Worm (Caenorhabditis elegans): ENCODE measurements around the gene ttc-36.

DNA sequence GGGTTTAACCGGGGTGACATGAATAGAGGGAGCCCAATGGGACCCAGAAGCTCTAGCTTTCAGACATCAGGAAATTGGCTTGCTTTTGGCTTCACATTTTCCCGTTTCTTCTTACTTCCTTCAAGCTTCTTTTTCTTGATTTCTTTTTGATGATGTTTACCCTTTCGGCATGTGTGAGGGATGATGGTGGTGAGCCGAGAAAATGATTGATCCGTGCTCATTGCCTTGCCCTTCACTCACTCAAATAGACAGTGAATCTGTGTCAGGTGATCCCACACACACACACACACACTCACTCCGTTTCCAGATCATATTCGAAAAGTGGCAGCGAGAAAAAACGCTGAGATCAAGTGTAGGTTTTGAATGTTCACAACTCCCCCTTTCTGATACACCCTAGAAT lies 35.3 kb upstream of the ttc-36 start:
- no peak for TF ChIP-seq ceh-32 (tag; optimal IDR thresholded peaks at IDR 0.05; ENCODE audit: poor library complexity)
- TF ChIP-seq aha-1 (tag): no peak
- TF ChIP-seq lin-29 (GFP tag; IDR thresholded peaks at IDR 0.05): no peak
- no peak for TF ChIP-seq unc-130 (GFP tag; optimal IDR thresholded peaks at IDR 0.05)
- no peak for TF ChIP-seq ama-1 (optimal IDR thresholded peaks at IDR 0.05)
- no peak for TF ChIP-seq ceh-28 (tag; optimal IDR thresholded peaks at IDR 0.05)
- peak; percentile 39 for TF ChIP-seq nhr-11 (tag; optimal IDR thresholded peaks at IDR 0.05)
- TF ChIP-seq nhr-10 (tag; optimal IDR thresholded peaks at IDR 0.05): no peak
- no peak for TF ChIP-seq lin-39 (tag; optimal IDR thresholded peaks at IDR 0.05)
- no peak for TF ChIP-seq zip-2 (tag; optimal IDR thresholded peaks at IDR 0.05)
- TF ChIP-seq ceh-62 (tag; optimal IDR thresholded peaks at IDR 0.05): no peak

Data from whole organism, L4 larva.